Worm (Caenorhabditis elegans) whole organism, mixed stage, embryonic: ENCODE data around the gene wdr-5.2.
A peak's percentile ranks its signal among the peaks of the same experiment; 100 is the strongest.

ENCODE experiments used
- M03D4.4 ChIP-seq: sonication (generic microtip); optimal IDR thresholded peaks from 2 replicates; lab custom pipeline; 2017; ENCODE audit warnings: mild to moderate bottlenecking, missing genetic modification characterization, missing compliant biosample characterization
- bed-3 ChIP-seq: fragments of 200-800 bp; sonication (Bioruptor generic); optimal IDR thresholded peaks from 3 replicates; lab custom pipeline; 2018; ENCODE audit warnings: mild to moderate bottlenecking, missing genetic modification characterization, moderate library complexity, missing compliant biosample characterization
- blmp-1 ChIP-seq: fragments of 150-350 bp; optimal IDR thresholded peaks from 2 replicates; lab custom pipeline; 2014; ENCODE audit warnings: missing biosample characterization, missing genetic modification characterization
- ceh-39 ChIP-seq: fragments of 150-350 bp; optimal IDR thresholded peaks from 2 replicates; lab custom pipeline; 2014; ENCODE audit warnings: missing biosample characterization, missing genetic modification characterization
- ceh-43 ChIP-seq: fragments of 200-800 bp; sonication (Bioruptor generic); optimal IDR thresholded peaks from 2 replicates; lab custom pipeline; 2018; ENCODE audit warnings: mild to moderate bottlenecking, missing genetic modification characterization, moderate library complexity, missing compliant biosample characterization
- ceh-83 ChIP-seq: fragments of 200-800 bp; sonication (Bioruptor generic); optimal IDR thresholded peaks from 2 replicates; lab custom pipeline; 2018; ENCODE audit warnings: mild to moderate bottlenecking, missing genetic modification characterization, missing compliant biosample characterization
- ces-1 ChIP-seq: fragments of 150-350 bp; optimal IDR thresholded peaks from 2 replicates; lab custom pipeline; 2014; ENCODE audit warnings: missing biosample characterization, missing genetic modification reagents, missing genetic modification characterization
- cnd-1 ChIP-seq: fragments of 200-800 bp; sonication (Bioruptor generic); optimal IDR thresholded peaks from 2 replicates; lab custom pipeline; 2018; ENCODE audit warnings: mild to moderate bottlenecking, missing genetic modification characterization, missing compliant biosample characterization
- drap-1 ChIP-seq: fragments of 200-800 bp; sonication (Bioruptor generic); optimal IDR thresholded peaks from 3 replicates; lab custom pipeline; 2018; ENCODE audit warnings: mild to moderate bottlenecking, missing genetic modification characterization, missing compliant biosample characterization
- elt-1 ChIP-seq: sonication (generic microtip); optimal IDR thresholded peaks from 2 replicates; lab custom pipeline; 2017; ENCODE audit warnings: missing genetic modification characterization, mild to moderate bottlenecking, missing compliant biosample characterization, antibody characterized with exemption, moderate library complexity, borderline replicate concordance; ENCODE audit not compliant: insufficient read depth
- elt-3 ChIP-seq: fragments of 150-350 bp; optimal IDR thresholded peaks from 2 replicates; lab custom pipeline; 2014; ENCODE audit warnings: missing biosample characterization, missing genetic modification characterization
- flh-1 ChIP-seq: fragments of 200-800 bp; sonication (Bioruptor generic); optimal IDR thresholded peaks from 2 replicates; lab custom pipeline; 2018; ENCODE audit warnings: mild to moderate bottlenecking, missing genetic modification characterization, moderate library complexity, missing compliant biosample characterization
- ham-2 ChIP-seq: fragments of 200-800 bp; sonication (Bioruptor generic); optimal IDR thresholded peaks from 2 replicates; lab custom pipeline; 2018; ENCODE audit warnings: mild to moderate bottlenecking, missing genetic modification characterization, missing compliant biosample characterization
- hlh-1 ChIP-seq: fragments of 150-350 bp; optimal IDR thresholded peaks from 2 replicates; lab custom pipeline; 2014; ENCODE audit warnings: missing biosample characterization, missing genetic modification reagents, missing genetic modification characterization
- lin-13 ChIP-seq: fragments of 150-350 bp; optimal IDR thresholded peaks from 2 replicates; lab custom pipeline; 2014; ENCODE audit warnings: missing biosample characterization, missing genetic modification characterization
- lin-32 ChIP-seq: fragments of 200-800 bp; sonication (Bioruptor generic); optimal IDR thresholded peaks from 2 replicates; lab custom pipeline; 2018; ENCODE audit warnings: mild to moderate bottlenecking, missing genetic modification characterization, missing compliant biosample characterization
- mab-5 ChIP-seq: fragments of 150-350 bp; optimal IDR thresholded peaks from 2 replicates; lab custom pipeline; 2014; ENCODE audit warnings: missing biosample characterization, missing genetic modification characterization
- mep-1 ChIP-seq: fragments of 150-350 bp; optimal IDR thresholded peaks from 2 replicates; lab custom pipeline; 2017; ENCODE audit warnings: missing biosample characterization, missing genetic modification reagents, missing genetic modification characterization, inconsistent platforms
- mls-2 ChIP-seq: sonication (generic microtip); optimal IDR thresholded peaks from 2 replicates; lab custom pipeline; 2016; ENCODE audit warnings: mild to moderate bottlenecking, missing genetic modification characterization, moderate library complexity, missing compliant biosample characterization
- nhr-12 ChIP-seq: fragments of 150-350 bp; optimal IDR thresholded peaks from 2 replicates; lab custom pipeline; 2014; ENCODE audit warnings: missing biosample characterization, missing genetic modification characterization
- nhr-237 ChIP-seq: fragments of 150-350 bp; optimal IDR thresholded peaks from 2 replicates; lab custom pipeline; 2014; ENCODE audit warnings: missing biosample characterization, missing genetic modification characterization
- nhr-28 ChIP-seq: fragments of 150-350 bp; optimal IDR thresholded peaks from 2 replicates; lab custom pipeline; 2014; ENCODE audit warnings: missing biosample characterization, missing genetic modification characterization
- nhr-76 ChIP-seq: sonication (generic microtip); optimal IDR thresholded peaks from 2 replicates; lab custom pipeline; 2017; ENCODE audit warnings: missing biosample characterization, missing genetic modification characterization
- pha-4 ChIP-seq: fragments of 150-350 bp; optimal IDR thresholded peaks from 2 replicates; lab custom pipeline; 2018; ENCODE audit warnings: missing biosample characterization, missing genetic modification reagents, missing genetic modification characterization
- sem-2 ChIP-seq: fragments of 200-800 bp; sonication (Bioruptor generic); optimal IDR thresholded peaks from 2 replicates; lab custom pipeline; 2018; ENCODE audit warnings: mild to moderate bottlenecking, missing genetic modification characterization, missing compliant biosample characterization
- snpc-4 ChIP-seq: fragments of 150-350 bp; optimal IDR thresholded peaks from 2 replicates; lab custom pipeline; 2014; ENCODE audit warnings: missing biosample characterization, missing genetic modification characterization
- tbx-8 ChIP-seq: fragments of 200-800 bp; sonication (Bioruptor generic); optimal IDR thresholded peaks from 2 replicates; lab custom pipeline; 2018; ENCODE audit warnings: mild to moderate bottlenecking, missing genetic modification characterization, moderate library complexity, missing compliant biosample characterization
- unc-120 ChIP-seq: sonication (generic microtip); optimal IDR thresholded peaks from 2 replicates; lab custom pipeline; 2017; ENCODE audit warnings: missing genetic modification characterization, missing compliant biosample characterization; ENCODE audit not compliant: poor library complexity, severe bottlenecking
- unc-39 ChIP-seq: fragments of 150-350 bp; optimal IDR thresholded peaks from 2 replicates; lab custom pipeline; 2014; ENCODE audit warnings: missing biosample characterization, missing genetic modification characterization
- unc-62 ChIP-seq: fragments of 150-350 bp; optimal IDR thresholded peaks from 2 replicates; lab custom pipeline; 2014; ENCODE audit warnings: missing biosample characterization, missing genetic modification reagents, missing genetic modification characterization
- zip-8 ChIP-seq: fragments of 150-350 bp; optimal IDR thresholded peaks from 2 replicates; lab custom pipeline; 2014; ENCODE audit warnings: missing biosample characterization, missing genetic modification characterization
- ztf-11 ChIP-seq: fragments of 150-350 bp; optimal IDR thresholded peaks from 2 replicates; lab custom pipeline; 2014; ENCODE audit warnings: missing biosample characterization, missing genetic modification characterization

The wdr-5.2 gene

ce11 chrX:14366081-14366480, 16.2 kb downstream of the wdr-5.2 start:
- no peak for TF ChIP-seq ceh-83 (GFP tag; lab: Kevin White, UChicago)
- TF ChIP-seq zip-8 (tag; lab: Kevin White, UChicago): peak; percentile 95
- TF ChIP-seq mep-1 (tag; lab: Kevin White, UChicago): no peak

ce11 chrX:14370314-14370713, 20.4 kb downstream of the wdr-5.2 start, which contains the start of gene irk-3:
Gene irk-3 (minus strand): TSS chrX:14370414.
- TF ChIP-seq unc-39 (tag; lab: Kevin White, UChicago): no peak

ce11 chrX:14377169-14377568, 27.3 kb downstream of the wdr-5.2 start, which contains the start of gene Y60A9A.1:
Gene Y60A9A.1 (minus strand): TSS chrX:14377269.
- TF ChIP-seq snpc-4 (tag; lab: Kevin White, UChicago): no peak
- no peak for TF ChIP-seq ceh-83 (GFP tag; lab: Kevin White, UChicago)
- TF ChIP-seq mab-5 (tag; lab: Kevin White, UChicago): no peak
- no peak for TF ChIP-seq ces-1 (GFP tag; lab: Kevin White, UChicago)
- TF ChIP-seq hlh-1 (tag; lab: Kevin White, UChicago): no peak
- TF ChIP-seq flh-1 (GFP tag; lab: Kevin White, UChicago): no peak
- TF ChIP-seq nhr-28 (tag; lab: Kevin White, UChicago): no peak
- no peak for TF ChIP-seq cnd-1 (tag; lab: Kevin White, UChicago)
- no peak for TF ChIP-seq pha-4 (tag; lab: Kevin White, UChicago)
- TF ChIP-seq ceh-43 (GFP tag; lab: Kevin White, UChicago): no peak
- TF ChIP-seq ceh-39 (tag; lab: Kevin White, UChicago): no peak
- no peak for TF ChIP-seq mls-2 (tag; lab: Kevin White, UChicago)
- no peak for TF ChIP-seq drap-1
- no peak for TF ChIP-seq unc-62
- no peak for TF ChIP-seq sem-2 (GFP tag; lab: Kevin White, UChicago)
- no peak for TF ChIP-seq nhr-76 (tag; lab: Kevin White, UChicago)
- no peak for TF ChIP-seq elt-3 (tag; lab: Kevin White, UChicago)
- no peak for TF ChIP-seq blmp-1 (tag; lab: Kevin White, UChicago)
- TF ChIP-seq mep-1 (tag; lab: Kevin White, UChicago): no peak
- no peak for TF ChIP-seq lin-13 (tag; lab: Kevin White, UChicago)

ce11 chrX:14382951-14383350, 33.0 kb downstream of the wdr-5.2 start, which contains the start of gene Y60A9.3:
Gene Y60A9.3 (plus strand): TSS chrX:14383251.
- TF ChIP-seq bed-3 (no peak), elt-3 (tag; lab: Kevin White, UChicago) (no peak), mls-2 (tag; lab: Kevin White, UChicago) (no peak), ztf-11 (tag; lab: Kevin White, UChicago) (no peak), tbx-8 (GFP tag; lab: Kevin White, UChicago) (no peak), unc-120 (tag; lab: Kevin White, UChicago) (no peak), elt-1 (tag; lab: Kevin White, UChicago) (no peak), blmp-1 (tag; lab: Kevin White, UChicago) (no peak), lin-13 (tag; lab: Kevin White, UChicago) (no peak), nhr-237 (tag; lab: Kevin White, UChicago) (no peak), ceh-83 (GFP tag; lab: Kevin White, UChicago) (no peak), mep-1 (tag; lab: Kevin White, UChicago) (no peak), ham-2 (no peak), unc-62 (no peak), nhr-12 (tag; lab: Kevin White, UChicago) (no peak)
- TF ChIP-seq, all 35 proteins: peak for 0

- TF ChIP-seq unc-62 (no peak), nhr-12 (tag; lab: Kevin White, UChicago) (no peak), drap-1 (no peak), unc-39 (tag; lab: Kevin White, UChicago) (no peak), ham-2 (no peak), ceh-39 (tag; lab: Kevin White, UChicago) (no peak), lin-32 (GFP tag; lab: Kevin White, UChicago) (no peak), M03D4.4 (no peak), ceh-43 (GFP tag; lab: Kevin White, UChicago) (no peak)
These were observed 45.3 kb downstream of the wdr-5.2 start, which contains the start of gene Y60A9.1 for ce11 chrX:14395267-14395666. Gene Y60A9.1 (minus strand): TSS chrX:14395367.
